Worm (Caenorhabditis elegans) whole organism, L1 larva: Measurements from ENCODE around the gene lro-1.

Experiments
- Y116A8C.19 ChIP-seq: sonication (generic microtip); optimal IDR thresholded peaks from 2 replicates; lab custom pipeline; 2016; ENCODE audit warnings: missing compliant biosample characterization, missing genetic modification characterization, borderline replicate concordance
- nhr-237 ChIP-seq: fragments of 150-350 bp; optimal IDR thresholded peaks from 2 replicates; lab custom pipeline; 2014; ENCODE audit warnings: missing biosample characterization, missing genetic modification characterization
- unc-86 ChIP-seq: sonication (generic microtip); optimal IDR thresholded peaks from 2 replicates; lab custom pipeline; 2016; ENCODE audit warnings: missing genetic modification characterization, missing compliant biosample characterization

ce11 chrX:6318803-6319202 is 46.9 kb downstream of the lro-1 start:
- no peak for TF ChIP-seq nhr-237 (tag; lab: Kevin White, UChicago)
- TF ChIP-seq unc-86: no peak
- TF ChIP-seq Y116A8C.19 (tag; lab: Kevin White, UChicago): no peak
